Fruit fly (Drosophila melanogaster) whole organism, embryonic: ENCODE results near the gene Sdic1.

Experiments used
- Blimp-1 ChIP-seq: fragments of 200-800 bp; sonication (Bioruptor generic); optimal IDR thresholded peaks from 3 replicates; lab custom pipeline; 2018; ENCODE audit warnings: missing biosample characterization, missing genetic modification characterization, mild to moderate bottlenecking, moderate library complexity, missing genetic modification reagents
- C15 ChIP-seq: fragments of 200-800 bp; sonication (Bioruptor generic); IDR thresholded peaks from 3 replicates; pipeline ENCODE4 v1.3.6; 2022; ENCODE audit warnings: missing biosample characterization, missing genetic modification characterization
- CG10462 ChIP-seq: fragments of 200-800 bp; sonication (Bioruptor generic); optimal IDR thresholded peaks from 2 replicates; lab custom pipeline; 2016; ENCODE audit warnings: missing biosample characterization, missing genetic modification characterization
- CG11247 ChIP-seq: fragments of 200-800 bp; sonication (Bioruptor generic); IDR thresholded peaks from 2 replicates; pipeline ENCODE4 v1.3.6; 2022; ENCODE audit warnings: missing biosample characterization, missing genetic modification characterization
- CG11504 ChIP-seq: fragments of 200-800 bp; sonication (Bioruptor generic); optimal IDR thresholded peaks from 3 replicates; lab custom pipeline; 2019; ENCODE audit warnings: missing biosample characterization, mild to moderate bottlenecking, missing genetic modification characterization, moderate library complexity
- CG13287 ChIP-seq: fragments of 200-800 bp; sonication (Bioruptor generic); IDR thresholded peaks from 2 replicates; pipeline ENCODE4 v1.3.6; 2022; ENCODE audit warnings: missing biosample characterization, missing genetic modification characterization; ENCODE audit not compliant: partially characterized antibody
- CG14441 ChIP-seq: fragments of 200-800 bp; sonication (Bioruptor generic); IDR thresholded peaks from 2 replicates; pipeline ENCODE4 v1.3.6; 2022; ENCODE audit warnings: missing biosample characterization, missing genetic modification characterization
- CG15479 ChIP-seq: fragments of 200-800 bp; sonication (Bioruptor generic); optimal IDR thresholded peaks from 3 replicates; lab custom pipeline; 2019; ENCODE audit warnings: missing biosample characterization, mild to moderate bottlenecking, missing genetic modification characterization, moderate library complexity
- CG15514 ChIP-seq: fragments of 200-800 bp; sonication (Bioruptor generic); optimal IDR thresholded peaks from 3 replicates; lab custom pipeline; 2017; ENCODE audit warnings: missing biosample characterization, missing genetic modification characterization, mild to moderate bottlenecking, moderate library complexity, missing genetic modification reagents
- CG17612 ChIP-seq: fragments of 200-800 bp; sonication (Bioruptor generic); IDR thresholded peaks from 2 replicates; pipeline ENCODE4 v1.3.6; 2022; ENCODE audit warnings: missing biosample characterization, missing genetic modification characterization
- CG17829 ChIP-seq: fragments of 200-800 bp; optimal IDR thresholded peaks from 2 replicates; lab custom pipeline; 2019; ENCODE audit warnings: missing biosample characterization, mild to moderate bottlenecking, missing genetic modification characterization, moderate library complexity
- CG2120 ChIP-seq: fragments of 200-800 bp; sonication (Bioruptor generic); optimal IDR thresholded peaks from 3 replicates; lab custom pipeline; 2016; ENCODE audit warnings: missing biosample characterization, missing genetic modification characterization
- CG31224 ChIP-seq: fragments of 200-800 bp; sonication (Bioruptor generic); IDR thresholded peaks from 2 replicates; pipeline ENCODE4 v1.3.6; 2022; ENCODE audit warnings: missing biosample characterization, missing genetic modification characterization
- CG32772 ChIP-seq: fragments of 200-800 bp; sonication (Bioruptor generic); IDR thresholded peaks from 2 replicates; pipeline ENCODE4 v1.3.6; 2022; ENCODE audit warnings: missing biosample characterization, missing genetic modification characterization
- CG3847 ChIP-seq: fragments of 200-800 bp; sonication (Bioruptor generic); IDR thresholded peaks from 2 replicates; pipeline ENCODE4 v1.3.6; 2022; ENCODE audit warnings: missing biosample characterization, missing genetic modification characterization
- CG3995 ChIP-seq: fragments of 200-800 bp; sonication (Bioruptor generic); optimal IDR thresholded peaks from 3 replicates; lab custom pipeline; 2016; ENCODE audit warnings: missing biosample characterization, missing genetic modification characterization
- CG4707 ChIP-seq: fragments of 200-800 bp; sonication (Bioruptor generic); optimal IDR thresholded peaks from 2 replicates; lab custom pipeline; 2018; ENCODE audit warnings: missing biosample characterization, mild to moderate bottlenecking, missing genetic modification characterization, moderate library complexity
- CG4820 ChIP-seq: fragments of 200-800 bp; sonication (Bioruptor generic); optimal IDR thresholded peaks from 3 replicates; lab custom pipeline; 2016; ENCODE audit warnings: missing biosample characterization, missing genetic modification characterization
- CG5180 ChIP-seq: fragments of 200-800 bp; sonication (Bioruptor generic); optimal IDR thresholded peaks from 3 replicates; lab custom pipeline; 2017; ENCODE audit warnings: missing biosample characterization, missing genetic modification characterization, mild to moderate bottlenecking, moderate library complexity, missing genetic modification reagents
- CG6813 ChIP-seq: fragments of 200-800 bp; sonication (Bioruptor generic); optimal IDR thresholded peaks from 2 replicates; lab custom pipeline; 2017; ENCODE audit warnings: missing biosample characterization, missing genetic modification characterization, mild to moderate bottlenecking, moderate library complexity, missing genetic modification reagents
- CG9609 ChIP-seq: fragments of 200-800 bp; sonication (Bioruptor generic); optimal IDR thresholded peaks from 3 replicates; lab custom pipeline; 2016; ENCODE audit warnings: missing biosample characterization, missing genetic modification characterization
- Chrac-16 ChIP-seq: fragments of 200-800 bp; sonication (Bioruptor generic); optimal IDR thresholded peaks from 3 replicates; lab custom pipeline; 2016; ENCODE audit warnings: missing biosample characterization, missing genetic modification characterization
- D ChIP-seq, 2 experiments: fragments of 200-800 bp in 1 of 2; fragments of >200 bp in 1 of 2; sonication (Bioruptor generic) in 1 of 2; optimal IDR thresholded peaks; 2 replicates in 1 of 2; 3 replicates in 1 of 2; lab custom pipeline; 2017; ENCODE audit warnings: mild to moderate bottlenecking in 1 of 2, missing biosample characterization in 1 of 2, missing genetic modification characterization in 1 of 2, missing genetic modification reagents in 1 of 2
- Dref ChIP-seq: fragments of 200-800 bp; sonication (Bioruptor generic); IDR thresholded peaks from 2 replicates; pipeline ENCODE4 v1.3.6; 2022; ENCODE audit warnings: missing biosample characterization, missing genetic modification characterization
- ERR ChIP-seq: fragments of 200-800 bp; sonication (Bioruptor generic); optimal IDR thresholded peaks from 2 replicates; lab custom pipeline; 2016; ENCODE audit warnings: missing biosample characterization, missing genetic modification characterization
- HHEX ChIP-seq: fragments of 200-800 bp; sonication (Bioruptor generic); optimal IDR thresholded peaks from 3 replicates; lab custom pipeline; 2017; ENCODE audit warnings: missing biosample characterization, mild to moderate bottlenecking, missing genetic modification characterization, missing genetic modification reagents
- HLH54F ChIP-seq: fragments of 200-800 bp; sonication (Bioruptor generic); optimal IDR thresholded peaks from 3 replicates; lab custom pipeline; 2016; ENCODE audit warnings: missing biosample characterization, missing genetic modification characterization
- HmgZ ChIP-seq: fragments of 200-800 bp; sonication (Bioruptor generic); optimal IDR thresholded peaks from 2 replicates; lab custom pipeline; 2018; ENCODE audit warnings: missing biosample characterization, mild to moderate bottlenecking, missing genetic modification characterization
- NC2β ChIP-seq: fragments of 200-800 bp; sonication (Bioruptor generic); optimal IDR thresholded peaks from 2 replicates; lab custom pipeline; 2016; ENCODE audit warnings: missing biosample characterization, missing genetic modification characterization
- Opbp ChIP-seq: fragments of 200-800 bp; sonication (Bioruptor generic); IDR thresholded peaks from 3 replicates; pipeline ENCODE4 v1.3.6; 2022; ENCODE audit warnings: missing biosample characterization, missing genetic modification characterization; ENCODE audit not compliant: partially characterized antibody
- Rx ChIP-seq: fragments of 200-800 bp; sonication (Bioruptor generic); IDR thresholded peaks from 2 replicates; pipeline ENCODE4 v1.3.6; 2022; ENCODE audit warnings: missing biosample characterization, missing genetic modification characterization
- al ChIP-seq: fragments of 200-800 bp; sonication (Bioruptor generic); IDR thresholded peaks from 2 replicates; pipeline ENCODE4 v1.3.6; 2022; ENCODE audit warnings: missing biosample characterization, missing genetic modification characterization
- amos ChIP-seq: fragments of 200-800 bp; sonication (Bioruptor generic); IDR thresholded peaks from 2 replicates; pipeline ENCODE4 v1.3.6; 2022; ENCODE audit warnings: missing biosample characterization, missing genetic modification characterization; ENCODE audit not compliant: partially characterized antibody
- cad ChIP-seq: fragments of >200 bp; optimal IDR thresholded peaks from 2 replicates; lab custom pipeline; 2017; ENCODE audit warnings: missing biosample characterization, missing genetic modification characterization
- cas ChIP-seq: fragments of 200-800 bp; sonication (Bioruptor generic); IDR thresholded peaks from 2 replicates; pipeline ENCODE4 v1.3.6; 2022; ENCODE audit warnings: missing biosample characterization, missing genetic modification characterization
- crc ChIP-seq: fragments of 200-800 bp; sonication (Bioruptor generic); optimal IDR thresholded peaks from 2 replicates; lab custom pipeline; 2016; ENCODE audit warnings: missing biosample characterization, missing genetic modification characterization
- croc ChIP-seq: fragments of 200-800 bp; sonication (Bioruptor generic); conservative IDR thresholded peaks from 3 replicates; pipeline ENCODE4 v1.3.6; 2022; ENCODE audit warnings: missing biosample characterization, missing genetic modification characterization
- emc ChIP-seq: fragments of 200-800 bp; sonication (Bioruptor generic); optimal IDR thresholded peaks from 2 replicates; lab custom pipeline; 2016; ENCODE audit warnings: missing biosample characterization, missing genetic modification characterization
- eyg ChIP-seq: fragments of 200-800 bp; sonication (Bioruptor generic); optimal IDR thresholded peaks from 3 replicates; lab custom pipeline; 2016; ENCODE audit warnings: missing biosample characterization, missing genetic modification characterization
- grau ChIP-seq: fragments of 200-800 bp; optimal IDR thresholded peaks from 3 replicates; lab custom pipeline; 2019; ENCODE audit warnings: missing biosample characterization, mild to moderate bottlenecking, missing genetic modification characterization, moderate library complexity
- hth ChIP-seq: fragments of >200 bp; optimal IDR thresholded peaks from 2 replicates; lab custom pipeline; 2017; ENCODE audit warnings: inconsistent platforms
- maf-S ChIP-seq: fragments of 200-800 bp; sonication (Bioruptor generic); optimal IDR thresholded peaks from 2 replicates; lab custom pipeline; 2016; ENCODE audit warnings: missing biosample characterization, missing genetic modification characterization
- mirr ChIP-seq: fragments of 200-800 bp; sonication (Bioruptor generic); optimal IDR thresholded peaks from 3 replicates; lab custom pipeline; 2018; ENCODE audit warnings: missing biosample characterization, mild to moderate bottlenecking, missing genetic modification characterization
- rib ChIP-seq: fragments of 200-800 bp; sonication (Bioruptor generic); IDR thresholded peaks from 2 replicates; pipeline ENCODE4 v1.3.6; 2022; ENCODE audit warnings: missing biosample characterization, missing genetic modification characterization
- row ChIP-seq: fragments of 200-800 bp; sonication (Bioruptor generic); IDR thresholded peaks from 3 replicates; pipeline ENCODE4 v1.3.6; 2022; ENCODE audit warnings: missing biosample characterization, missing genetic modification characterization
- run ChIP-seq: fragments of 200-800 bp; sonication (Bioruptor generic); optimal IDR thresholded peaks from 3 replicates; lab custom pipeline; 2018; ENCODE audit warnings: missing biosample characterization, mild to moderate bottlenecking, missing genetic modification characterization
- sc ChIP-seq, 3 experiments: fragments of >200 bp in 2 of 3; fragments of 200-800 bp in 1 of 3; sonication (Bioruptor generic) in 1 of 3; optimal IDR thresholded peaks; 2 replicates in 2 of 3; 3 replicates in 1 of 3; lab custom pipeline; 2017; ENCODE audit warnings: mild to moderate bottlenecking in 1 of 3, missing biosample characterization in 1 of 3, missing genetic modification characterization in 1 of 3, missing genetic modification reagents in 1 of 3
- slou ChIP-seq: fragments of 200-800 bp; sonication (Bioruptor generic); optimal IDR thresholded peaks from 3 replicates; lab custom pipeline; 2016; ENCODE audit warnings: missing biosample characterization, missing genetic modification characterization
- slp2 ChIP-seq: fragments of 200-800 bp; sonication (Bioruptor generic); optimal IDR thresholded peaks from 2 replicates; lab custom pipeline; 2016; ENCODE audit warnings: missing biosample characterization, missing genetic modification characterization
- vnd ChIP-seq: fragments of 200-800 bp; sonication (Bioruptor generic); IDR thresholded peaks from 3 replicates; pipeline ENCODE4 v1.3.6; 2022; ENCODE audit warnings: missing biosample characterization, missing genetic modification characterization; ENCODE audit not compliant: partially characterized antibody

Gene Sdic1

dm6 chrX:20173464-20173995 is 4.9 kb downstream of the Sdic1 start, which contains the start of gene AnxB10 (continued):
- no peak for TF ChIP-seq emc (GFP tag; lab: Kevin White, UChicago)
- TF ChIP-seq NC2β (GFP tag; lab: Kevin White, UChicago), result peak; percentile 8
- TF ChIP-seq CG4707 (GFP tag; lab: Kevin White, UChicago), result no peak
- no peak for TF ChIP-seq CG17612
- no peak for TF ChIP-seq Dref
- no peak for TF ChIP-seq D (optimal IDR thresholded peaks at IDR 0.05; lab: Kevin White, UChicago)
- peak; percentile 49 for TF ChIP-seq D (GFP tag; optimal IDR thresholded peaks at IDR 0.05; lab: Kevin White, UChicago)
- no peak for TF ChIP-seq vnd
- no peak for TF ChIP-seq cas
- peak; percentile 68 for TF ChIP-seq HHEX (GFP tag; lab: Kevin White, UChicago)
- TF ChIP-seq maf-S (GFP tag; lab: Kevin White, UChicago), result peak; percentile 12
- TF ChIP-seq CG3995 (GFP tag; lab: Kevin White, UChicago), result peak; percentile 13
- no peak for TF ChIP-seq al (GFP tag; lab: Robert Waterston, UW)
- TF ChIP-seq HmgZ (tag; lab: Kevin White, UChicago), result no peak
- TF ChIP-seq HLH54F (GFP tag; lab: Kevin White, UChicago), result peak; percentile 36
- TF ChIP-seq hth, result no peak
- peak; percentile 86 for TF ChIP-seq CG11504 (tag; lab: Kevin White, UChicago)
- peak; percentile 58 for TF ChIP-seq row (GFP tag; lab: Robert Waterston, UW)
- TF ChIP-seq CG15479 (GFP tag; lab: Kevin White, UChicago), result no peak
- TF ChIP-seq Opbp (GFP tag; lab: Robert Waterston, UW), result no peak
- peak; percentile 64 for TF ChIP-seq CG4820 (GFP tag; lab: Kevin White, UChicago)
- TF ChIP-seq CG17829 (tag; lab: Kevin White, UChicago), result peak; percentile 58
- TF ChIP-seq CG15514, result peak; percentile 34
- TF ChIP-seq CG5180 (GFP tag; lab: Kevin White, UChicago), result peak; percentile 36
- TF ChIP-seq CG11247 (GFP tag; lab: Robert Waterston, UW), result no peak
- TF ChIP-seq CG10462 (GFP tag; lab: Kevin White, UChicago), result no peak
- TF ChIP-seq ERR (GFP tag; lab: Kevin White, UChicago), result no peak
- TF ChIP-seq Blimp-1 (GFP tag; lab: Kevin White, UChicago), result peak; percentile 64
- no peak for TF ChIP-seq slou (GFP tag; lab: Kevin White, UChicago)
- TF ChIP-seq slp2, result peak; percentile 58
- TF ChIP-seq eyg (GFP tag; lab: Kevin White, UChicago), result no peak
- TF ChIP-seq CG31224 (GFP tag; lab: Robert Waterston, UW), result 0 out of 2 replicates have a peak, but pooled peaks have one; percentile 25
- no peak for TF ChIP-seq cad (GFP tag; lab: Kevin White, UChicago)
- TF ChIP-seq mirr (GFP tag; lab: Kevin White, UChicago), result no peak
- TF ChIP-seq sc (optimal IDR thresholded peaks at IDR 0.05; lab: Kevin White, UChicago), result no peak
- peak; percentile 20 for TF ChIP-seq sc (GFP tag; optimal IDR thresholded peaks at IDR 0.05; lab: Kevin White, UChicago)
- TF ChIP-seq CG32772 (GFP tag; lab: Robert Waterston, UW), result 0 out of 2 replicates have a peak, but pooled peaks have one; percentile 25
- TF ChIP-seq CG2120 (GFP tag; lab: Kevin White, UChicago), result peak; percentile 40
- TF ChIP-seq CG9609 (GFP tag; lab: Kevin White, UChicago), result peak; percentile 0
- TF ChIP-seq Rx, result no peak
- TF ChIP-seq run, result no peak
- TF ChIP-seq CG13287, result no peak
- peak; percentile 49 for TF ChIP-seq grau (tag; lab: Kevin White, UChicago)
- TF ChIP-seq croc (GFP tag; lab: Robert Waterston, UW), result peak; percentile 26; the same call in 1 of the 3 replicates
- TF ChIP-seq C15 (GFP tag; lab: Robert Waterston, UW), result no peak
- TF ChIP-seq crc, result no peak
- no peak for TF ChIP-seq CG3847
- TF ChIP-seq rib (GFP tag; lab: Robert Waterston, UW), result no peak
- no peak for TF ChIP-seq amos (GFP tag; lab: Robert Waterston, UW)
- peak; percentile 55; the same call in 1 of the 2 replicates for TF ChIP-seq CG14441
- peak; percentile 17 for TF ChIP-seq Chrac-16 (GFP tag; lab: Kevin White, UChicago)
- peak; percentile 58 for TF ChIP-seq CG6813
